Fruit fly (Drosophila melanogaster) whole organism, embryonic: ENCODE data around the gene Pstk.

Experiments
- CG10431 ChIP-seq: fragments of 200-800 bp; sonication (Bioruptor generic); optimal IDR thresholded peaks from 3 replicates; lab custom pipeline; 2018; ENCODE audit warnings: missing biosample characterization, mild to moderate bottlenecking, missing genetic modification characterization
- CG10959 ChIP-seq: fragments of 200-800 bp; sonication (Bioruptor generic); IDR thresholded peaks from 2 replicates; pipeline ENCODE4 v1.3.6; 2022; ENCODE audit warnings: missing biosample characterization, missing genetic modification characterization
- CG12155 ChIP-seq: fragments of 200-800 bp; sonication (Bioruptor generic); optimal IDR thresholded peaks from 3 replicates; lab custom pipeline; 2016; ENCODE audit warnings: missing biosample characterization, missing genetic modification characterization
- CG12391 ChIP-seq: fragments of 200-800 bp; sonication (Bioruptor generic); optimal IDR thresholded peaks from 3 replicates; lab custom pipeline; 2018; ENCODE audit warnings: missing biosample characterization, mild to moderate bottlenecking, missing genetic modification characterization, moderate library complexity
- CG12659 ChIP-seq: fragments of 200-800 bp; sonication (Bioruptor generic); optimal IDR thresholded peaks from 3 replicates; lab custom pipeline; 2017; ENCODE audit warnings: mild to moderate bottlenecking, missing biosample characterization, missing genetic modification reagents, missing genetic modification characterization
- CG14965 ChIP-seq: fragments of 200-800 bp; sonication (Bioruptor generic); optimal IDR thresholded peaks from 2 replicates; lab custom pipeline; 2016; ENCODE audit warnings: missing biosample characterization, missing genetic modification characterization, borderline replicate concordance
- CG15601 ChIP-seq: fragments of 200-800 bp; sonication (Bioruptor generic); optimal IDR thresholded peaks from 3 replicates; lab custom pipeline; 2019; ENCODE audit warnings: missing biosample characterization, mild to moderate bottlenecking, missing genetic modification characterization, moderate library complexity
- CG17186 ChIP-seq: fragments of 200-800 bp; sonication (Bioruptor generic); optimal IDR thresholded peaks from 3 replicates; lab custom pipeline; 2017; ENCODE audit warnings: missing biosample characterization, missing genetic modification reagents, missing genetic modification characterization
- CG18262 ChIP-seq: fragments of 200-800 bp; optimal IDR thresholded peaks from 3 replicates; lab custom pipeline; 2019; ENCODE audit warnings: missing biosample characterization, mild to moderate bottlenecking, missing genetic modification characterization, moderate library complexity
- CG18619 ChIP-seq: fragments of 200-800 bp; sonication (Bioruptor generic); optimal IDR thresholded peaks from 3 replicates; lab custom pipeline; 2017; ENCODE audit warnings: missing biosample characterization, mild to moderate bottlenecking, missing genetic modification characterization
- CG2712 ChIP-seq: fragments of 200-800 bp; optimal IDR thresholded peaks from 3 replicates; lab custom pipeline; 2019; ENCODE audit warnings: missing biosample characterization, mild to moderate bottlenecking, missing genetic modification characterization, moderate library complexity
- CG32772 ChIP-seq: fragments of 200-800 bp; sonication (Bioruptor generic); IDR thresholded peaks from 2 replicates; pipeline ENCODE4 v1.3.6; 2022; ENCODE audit warnings: missing biosample characterization, missing genetic modification characterization
- CG3838 ChIP-seq: fragments of 200-800 bp; sonication (Bioruptor generic); optimal IDR thresholded peaks from 3 replicates; lab custom pipeline; 2016; ENCODE audit warnings: missing biosample characterization, missing genetic modification characterization
- CG4617 ChIP-seq: fragments of 200-800 bp; sonication (Bioruptor generic); optimal IDR thresholded peaks from 3 replicates; lab custom pipeline; 2016; ENCODE audit warnings: missing biosample characterization, missing genetic modification characterization, borderline replicate concordance
- CG6813 ChIP-seq: fragments of 200-800 bp; sonication (Bioruptor generic); optimal IDR thresholded peaks from 2 replicates; lab custom pipeline; 2017; ENCODE audit warnings: missing biosample characterization, missing genetic modification characterization, mild to moderate bottlenecking, moderate library complexity, missing genetic modification reagents
- CG8765 ChIP-seq: fragments of 200-800 bp; sonication (Bioruptor generic); IDR thresholded peaks from 2 replicates; pipeline ENCODE4 v1.3.6; 2022; ENCODE audit warnings: missing biosample characterization, missing genetic modification characterization
- CG9727 ChIP-seq: fragments of 200-800 bp; sonication (Bioruptor generic); optimal IDR thresholded peaks from 3 replicates; lab custom pipeline; 2017; ENCODE audit warnings: missing biosample characterization, mild to moderate bottlenecking, missing genetic modification characterization
- CG9797 ChIP-seq: fragments of 200-800 bp; sonication (Bioruptor generic); optimal IDR thresholded peaks from 3 replicates; lab custom pipeline; 2018; ENCODE audit warnings: missing biosample characterization, mild to moderate bottlenecking, missing genetic modification characterization
- D ChIP-seq, 2 experiments: fragments of 200-800 bp in 1 of 2; fragments of >200 bp in 1 of 2; sonication (Bioruptor generic) in 1 of 2; optimal IDR thresholded peaks; 2 replicates in 1 of 2; 3 replicates in 1 of 2; lab custom pipeline; 2017; ENCODE audit warnings: mild to moderate bottlenecking in 1 of 2, missing biosample characterization in 1 of 2, missing genetic modification characterization in 1 of 2, missing genetic modification reagents in 1 of 2
- Dbx ChIP-seq: fragments of 200-800 bp; sonication (Bioruptor generic); IDR thresholded peaks from 3 replicates; pipeline ENCODE4 v1.3.6; 2022; ENCODE audit warnings: missing biosample characterization, missing genetic modification characterization
- Dip3 ChIP-seq: fragments of 200-800 bp; sonication (Bioruptor generic); optimal IDR thresholded peaks from 3 replicates; lab custom pipeline; 2016; ENCODE audit warnings: missing biosample characterization, missing genetic modification characterization
- Dp ChIP-seq: fragments of 200-800 bp; sonication (Bioruptor generic); optimal IDR thresholded peaks from 2 replicates; lab custom pipeline; 2018; ENCODE audit warnings: missing biosample characterization, mild to moderate bottlenecking, missing genetic modification characterization, moderate library complexity
- Myb ChIP-seq: fragments of 200-800 bp; sonication (Bioruptor generic); optimal IDR thresholded peaks from 2 replicates; lab custom pipeline; 2016; ENCODE audit warnings: missing biosample characterization, missing genetic modification characterization
- Oli ChIP-seq: fragments of 200-800 bp; sonication (Bioruptor generic); optimal IDR thresholded peaks from 2 replicates; lab custom pipeline; 2018; ENCODE audit warnings: missing biosample characterization, mild to moderate bottlenecking, missing genetic modification characterization, moderate library complexity
- PHDP ChIP-seq: fragments of 200-800 bp; sonication (Bioruptor generic); optimal IDR thresholded peaks from 3 replicates; lab custom pipeline; 2018; ENCODE audit warnings: missing biosample characterization, mild to moderate bottlenecking, missing genetic modification characterization, moderate library complexity
- Ptx1 ChIP-seq: fragments of 200-800 bp; sonication (Bioruptor generic); IDR thresholded peaks from 2 replicates; pipeline ENCODE4 v1.3.6; 2022; ENCODE audit warnings: missing biosample characterization, missing genetic modification characterization
- Rfx ChIP-seq: fragments of 200-800 bp; sonication (Bioruptor generic); IDR thresholded peaks from 2 replicates; pipeline ENCODE4 v1.3.6; 2022; ENCODE audit warnings: missing biosample characterization, missing genetic modification characterization
- Side ChIP-seq: fragments of 200-800 bp; sonication (Bioruptor generic); optimal IDR thresholded peaks from 2 replicates; lab custom pipeline; 2016; ENCODE audit warnings: missing biosample characterization, missing genetic modification characterization
- Sox102F ChIP-seq: fragments of 200-800 bp; sonication (Bioruptor generic); optimal IDR thresholded peaks from 2 replicates; lab custom pipeline; 2018; ENCODE audit warnings: missing biosample characterization, mild to moderate bottlenecking, missing genetic modification characterization, moderate library complexity
- ash1 ChIP-seq: fragments of 200-800 bp; sonication (Bioruptor generic); optimal IDR thresholded peaks from 2 replicates; lab custom pipeline; 2018; ENCODE audit warnings: missing biosample characterization, mild to moderate bottlenecking, missing genetic modification characterization
- bigmax ChIP-seq: fragments of 200-800 bp; sonication (Bioruptor generic); optimal IDR thresholded peaks from 2 replicates; lab custom pipeline; 2018; ENCODE audit warnings: missing biosample characterization, mild to moderate bottlenecking, missing genetic modification characterization
- dpn ChIP-seq, 2 experiments: fragments of 200-800 bp; sonication (Bioruptor generic); optimal IDR thresholded peaks; 3 replicates each; lab custom pipeline; 2016; ENCODE audit warnings: missing biosample characterization in 2 of 2, missing genetic modification characterization in 2 of 2
- ewg ChIP-seq: fragments of 200-800 bp; sonication (Bioruptor generic); optimal IDR thresholded peaks from 3 replicates; lab custom pipeline; 2017; ENCODE audit warnings: mild to moderate bottlenecking, missing biosample characterization, missing genetic modification reagents, missing genetic modification characterization
- eyg ChIP-seq: fragments of 200-800 bp; sonication (Bioruptor generic); optimal IDR thresholded peaks from 3 replicates; lab custom pipeline; 2016; ENCODE audit warnings: missing biosample characterization, missing genetic modification characterization
- fd96Cb ChIP-seq: fragments of 200-800 bp; sonication (Bioruptor generic); optimal IDR thresholded peaks from 2 replicates; lab custom pipeline; 2018; ENCODE audit warnings: missing biosample characterization, mild to moderate bottlenecking, missing genetic modification characterization, moderate library complexity
- fu2 ChIP-seq: fragments of 200-800 bp; sonication (Bioruptor generic); optimal IDR thresholded peaks from 2 replicates; lab custom pipeline; 2016; ENCODE audit warnings: missing biosample characterization, missing genetic modification characterization
- gfzf ChIP-seq: fragments of 200-800 bp; sonication (Bioruptor generic); optimal IDR thresholded peaks from 2 replicates; lab custom pipeline; 2016; ENCODE audit warnings: missing biosample characterization, mild to moderate bottlenecking, missing genetic modification characterization, moderate library complexity
- grn ChIP-seq: fragments of 200-800 bp; sonication (Bioruptor generic); optimal IDR thresholded peaks from 3 replicates; lab custom pipeline; 2017; ENCODE audit warnings: missing biosample characterization, missing genetic modification characterization
- hbn ChIP-seq: fragments of 200-800 bp; sonication (Bioruptor generic); IDR thresholded peaks from 2 replicates; pipeline ENCODE4 v1.3.6; 2022; ENCODE audit warnings: missing biosample characterization, missing genetic modification characterization; ENCODE audit not compliant: partially characterized antibody
- lilli ChIP-seq: fragments of 200-800 bp; sonication (Bioruptor generic); optimal IDR thresholded peaks from 3 replicates; lab custom pipeline; 2016; ENCODE audit warnings: missing biosample characterization, missing genetic modification characterization
- lov ChIP-seq, 2 experiments: fragments of 200-800 bp in 1 of 2; fragments of >200 bp in 1 of 2; sonication (Bioruptor generic) in 1 of 2; IDR thresholded peaks in 1 of 2; optimal IDR thresholded peaks in 1 of 2; 2 replicates in 1 of 2; 3 replicates in 1 of 2; pipeline versions ENCODE4 v1.3.6 to Lab custom; 2017 to 2022; ENCODE audit warnings: missing biosample characterization in 1 of 2, missing genetic modification characterization in 1 of 2
- nerfin-1 ChIP-seq: fragments of 200-800 bp; sonication (Bioruptor generic); optimal IDR thresholded peaks from 3 replicates; lab custom pipeline; 2019; ENCODE audit warnings: missing biosample characterization, mild to moderate bottlenecking, missing genetic modification characterization, moderate library complexity
- nerfin-2 ChIP-seq: fragments of 200-800 bp; sonication (Bioruptor generic); IDR thresholded peaks from 2 replicates; pipeline ENCODE4 v1.3.6; 2022; ENCODE audit warnings: missing biosample characterization, missing genetic modification characterization; ENCODE audit not compliant: partially characterized antibody
- pzg ChIP-seq: fragments of 200-800 bp; sonication (Bioruptor generic); optimal IDR thresholded peaks from 3 replicates; lab custom pipeline; 2018; ENCODE audit warnings: missing biosample characterization, mild to moderate bottlenecking, missing genetic modification characterization, moderate library complexity
- sc ChIP-seq, 3 experiments: fragments of >200 bp in 2 of 3; fragments of 200-800 bp in 1 of 3; sonication (Bioruptor generic) in 1 of 3; optimal IDR thresholded peaks; 2 replicates in 2 of 3; 3 replicates in 1 of 3; lab custom pipeline; 2017; ENCODE audit warnings: mild to moderate bottlenecking in 1 of 3, missing biosample characterization in 1 of 3, missing genetic modification characterization in 1 of 3, missing genetic modification reagents in 1 of 3
- sd ChIP-seq: fragments of 200-800 bp; sonication (Bioruptor generic); optimal IDR thresholded peaks from 3 replicates; lab custom pipeline; 2018; ENCODE audit warnings: missing biosample characterization, mild to moderate bottlenecking, missing genetic modification characterization, moderate library complexity
- sr ChIP-seq: fragments of 200-800 bp; sonication (Bioruptor generic); IDR thresholded peaks from 3 replicates; pipeline ENCODE4 v1.3.6; 2022; ENCODE audit warnings: missing biosample characterization, missing genetic modification characterization

The Pstk gene

dm6 chrX:19638328-19638940 is 20.1 kb upstream of the Pstk start, which contains the start of gene Rcd-1 (continued):
- TF ChIP-seq CG10959 (no peak), CG12659 (GFP tag; lab: Kevin White, UChicago) (peak; percentile 28), Dip3 (GFP tag; lab: Kevin White, UChicago) (no peak), CG9797 (GFP tag; lab: Kevin White, UChicago) (peak; percentile 91), CG9727 (GFP tag; lab: Kevin White, UChicago) (peak; percentile 18), CG15601 (no peak), pzg (GFP tag; lab: Kevin White, UChicago) (peak; percentile 81), Dp (GFP tag; lab: Kevin White, UChicago) (peak; percentile 51), CG18262 (tag; lab: Kevin White, UChicago) (no peak), nerfin-1 (tag; lab: Kevin White, UChicago) (no peak), CG18619 (GFP tag; lab: Kevin White, UChicago) (peak; percentile 10), Myb (peak; percentile 14), CG4617 (GFP tag; lab: Kevin White, UChicago) (no peak), D (optimal IDR thresholded peaks at IDR 0.05; lab: Kevin White, UChicago) (no peak), D (GFP tag; optimal IDR thresholded peaks at IDR 0.05; lab: Kevin White, UChicago) (no peak), lilli (GFP tag; lab: Kevin White, UChicago) (no peak), nerfin-2 (GFP tag; lab: Robert Waterston, UW) (no peak), dpn (GFP tag; optimal IDR thresholded peaks at IDR 0.05; lab: Kevin White, UChicago) (no peak), sc (optimal IDR thresholded peaks at IDR 0.05; lab: Kevin White, UChicago) (no peak), sc (GFP tag; optimal IDR thresholded peaks at IDR 0.05; lab: Kevin White, UChicago) (no peak), eyg (no peak), sd (tag; lab: Kevin White, UChicago) (peak; percentile 18), CG32772 (GFP tag; lab: Robert Waterston, UW) (0 out of 2 replicates have a peak, but pooled peaks have one; percentile 18), CG14965 (GFP tag; lab: Kevin White, UChicago) (no peak), CG10431 (GFP tag; lab: Kevin White, UChicago) (peak; percentile 52), fd96Cb (tag; lab: Kevin White, UChicago) (no peak), ewg (GFP tag; lab: Kevin White, UChicago) (peak; percentile 63), Sox102F (GFP tag; lab: Kevin White, UChicago) (no peak), fu2 (no peak), lov (optimal IDR thresholded peaks at IDR 0.05; lab: Kevin White, UChicago) (no peak), lov (GFP tag; IDR thresholded peaks at IDR 0.05; lab: Robert Waterston, UW) (no peak), bigmax (peak; percentile 38), Rfx (peak; percentile 34; the same call in 1 of the 2 replicates), CG12391 (tag; lab: Kevin White, UChicago) (no peak), grn (GFP tag; lab: Kevin White, UChicago) (no peak), CG17186 (GFP tag; lab: Kevin White, UChicago) (peak; percentile 59), ash1 (GFP tag; lab: Kevin White, UChicago) (no peak), Dbx (GFP tag; lab: Robert Waterston, UW) (peak; percentile 7; the same call in 1 of the 3 replicates), Ptx1 (GFP tag; lab: Robert Waterston, UW) (no peak), Oli (no peak), CG12155 (GFP tag; lab: Kevin White, UChicago) (peak; percentile 65), PHDP (tag; lab: Kevin White, UChicago) (no peak), Side (GFP tag; lab: Kevin White, UChicago) (no peak), CG8765 (GFP tag; lab: Robert Waterston, UW) (no peak), gfzf (peak; percentile 97), CG6813 (no peak), sr (GFP tag; lab: Robert Waterston, UW) (no peak), hbn (GFP tag; lab: Robert Waterston, UW) (no peak), CG2712 (tag; lab: Kevin White, UChicago) (no peak), CG3838 (no peak)
